Fruit fly (Drosophila melanogaster): Measurements from ENCODE around the gene CG8927.

Gene CG8927

DNA sequence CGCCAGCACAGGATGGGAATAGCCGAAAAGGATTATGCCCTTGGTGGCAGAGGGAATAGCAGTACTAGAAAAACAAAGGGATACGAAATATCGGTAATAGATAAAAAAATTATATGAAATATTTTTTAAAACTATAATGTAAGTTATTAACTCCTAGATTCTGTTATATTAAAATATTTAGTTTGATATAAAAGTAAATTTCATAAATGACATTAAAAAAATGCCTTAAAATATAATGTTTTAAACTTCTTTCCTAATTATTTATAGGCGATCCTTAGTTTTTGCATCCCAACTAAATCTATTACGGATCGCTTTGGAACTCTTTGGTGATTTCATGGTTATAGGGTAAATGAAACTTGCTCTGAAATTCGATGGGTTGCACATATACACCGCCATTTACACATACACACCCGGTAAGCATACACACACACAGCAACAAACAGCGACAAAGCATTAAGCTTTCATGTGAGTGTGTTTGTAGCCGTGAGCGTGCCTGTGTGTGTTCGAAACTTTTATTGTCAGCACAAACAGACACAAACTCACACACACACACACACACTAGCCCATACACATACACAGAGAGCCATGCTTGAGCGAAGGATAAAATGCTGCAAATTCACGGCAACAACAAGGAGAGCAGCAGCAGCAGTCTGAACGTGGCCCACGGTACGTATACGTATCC lies 33.1 kb downstream of the CG8927 start (continued):
- TF ChIP-seq her (GFP tag; optimal IDR thresholded peaks at IDR 0.05) (no peak), NC2β (GFP tag; optimal IDR thresholded peaks at IDR 0.05) (no peak), MBD-R2 (GFP tag; IDR thresholded peaks at IDR 0.05) (no peak), CG6254 (GFP tag; optimal IDR thresholded peaks at IDR 0.05) (peak; percentile 11), nom (GFP tag; optimal IDR thresholded peaks at IDR 0.05) (peak; percentile 1), Optix (GFP tag; IDR thresholded peaks at IDR 0.05) (no peak), nerfin-2 (GFP tag; IDR thresholded peaks at IDR 0.05; ENCODE audit: partially characterized antibody) (no peak), Chrac-16 (GFP tag; optimal IDR thresholded peaks at IDR 0.05) (no peak), Ets97D (GFP tag; optimal IDR thresholded peaks at IDR 0.05) (no peak), CG17186 (GFP tag; optimal IDR thresholded peaks at IDR 0.05) (no peak), CG17612 (GFP tag; IDR thresholded peaks at IDR 0.05) (no peak), CG6654 (GFP tag; optimal IDR thresholded peaks at IDR 0.05) (no peak), wek (GFP tag; optimal IDR thresholded peaks at IDR 0.05) (no peak), CG13296 (GFP tag; optimal IDR thresholded peaks at IDR 0.05) (peak; percentile 28), CG4404 (GFP tag; IDR thresholded peaks at IDR 0.05) (no peak), Pdp1 (GFP tag; optimal IDR thresholded peaks at IDR 0.05) (no peak), CG2712 (tag; optimal IDR thresholded peaks at IDR 0.05) (peak; percentile 47), hb (GFP tag; IDR thresholded peaks at IDR 0.05; ENCODE audit: partially characterized antibody) (no peak), Atf6 (GFP tag; IDR thresholded peaks at IDR 0.05) (no peak), D19A (tag; optimal IDR thresholded peaks at IDR 0.05) (peak; percentile 94), hbn (GFP tag; IDR thresholded peaks at IDR 0.05; ENCODE audit: partially characterized antibody) (no peak), Abd-B (GFP tag; optimal IDR thresholded peaks at IDR 0.05) (no peak), CG4424 (GFP tag; optimal IDR thresholded peaks at IDR 0.05) (peak; percentile 12), CG12942 (GFP tag; optimal IDR thresholded peaks at IDR 0.05) (no peak), insv (GFP tag; optimal IDR thresholded peaks at IDR 0.05) (no peak), tap (tag; optimal IDR thresholded peaks at IDR 0.05) (no peak), Sry-δ (GFP tag; optimal IDR thresholded peaks at IDR 0.05) (no peak), CG16863 (GFP tag; optimal IDR thresholded peaks at IDR 0.05) (no peak), CG15073 (GFP tag; optimal IDR thresholded peaks at IDR 0.05) (no peak), Hr78 (GFP tag; optimal IDR thresholded peaks at IDR 0.05) (no peak), CG7357 (GFP tag; IDR thresholded peaks at IDR 0.05) (no peak), Hr51 (GFP tag; optimal IDR thresholded peaks at IDR 0.05) (peak in 1 of 2 experiments; percentile 36), CG8765 (GFP tag; IDR thresholded peaks at IDR 0.05) (no peak), CG17802 (tag; optimal IDR thresholded peaks at IDR 0.05) (peak; percentile 42), CG11247 (GFP tag; IDR thresholded peaks at IDR 0.05) (no peak), CG12744 (GFP tag; optimal IDR thresholded peaks at IDR 0.05) (no peak), Usf (GFP tag; optimal IDR thresholded peaks at IDR 0.05) (no peak), pb (GFP tag; optimal IDR thresholded peaks at IDR 0.05) (no peak), CG9215 (GFP tag; IDR thresholded peaks at IDR 0.05) (no peak), seq (GFP tag; IDR thresholded peaks at IDR 0.05) (no peak), al (GFP tag; IDR thresholded peaks at IDR 0.05) (no peak), CG2875 (GFP tag; optimal IDR thresholded peaks at IDR 0.05) (no peak), Atf-2 (GFP tag; optimal IDR thresholded peaks at IDR 0.05) (no peak), CG3847 (GFP tag; IDR thresholded peaks at IDR 0.05) (no peak), Med (GFP tag) (peak; percentile 69), Ptx1 (GFP tag; IDR thresholded peaks at IDR 0.05) (no peak), CG8359 (GFP tag; optimal IDR thresholded peaks at IDR 0.05; ENCODE audit: borderline replicate concordance) (no peak), CG2116 (GFP tag; optimal IDR thresholded peaks at IDR 0.05) (no peak), Oli (tag; optimal IDR thresholded peaks at IDR 0.05) (peak; percentile 28), CG10543 (GFP tag; optimal IDR thresholded peaks at IDR 0.05) (peak; percentile 46)
